Worm (Caenorhabditis elegans) whole organism, midembryonic: ENCODE data around the gene pals-20.

Experiments used
- ref-1 ChIP-seq: fragments of 200-800 bp; sonication (Bioruptor generic); conservative IDR thresholded peaks from 2 replicates; pipeline ENCODE4 v1.3.6; 2022; ENCODE audit warnings: missing genetic modification reagents, missing genetic modification characterization, missing compliant biosample characterization
- tab-1 ChIP-seq: fragments of 200-800 bp; sonication (Bioruptor generic); IDR thresholded peaks from 2 replicates; pipeline ENCODE4 v1.3.6; 2022; ENCODE audit warnings: missing genetic modification characterization, missing compliant biosample characterization

- TF ChIP-seq ref-1 = no peak
- TF ChIP-seq tab-1 (GFP tag; lab: Robert Waterston, UW) = no peak
These were observed 15.0 kb upstream of the pals-20 start, which contains the start of gene pals-18 for ce11 chrIII:1403108-1403507.
